Worm (Caenorhabditis elegans) whole organism, L1 larva: Measurements from ENCODE around the gene F54E7.9.

ENCODE experiments used
- C04F5.9 ChIP-seq: sonication (generic microtip); optimal IDR thresholded peaks from 2 replicates; lab custom pipeline; 2016; ENCODE audit warnings: missing genetic modification characterization, missing compliant biosample characterization
- C16A3.4 ChIP-seq: fragments of 150-350 bp; optimal IDR thresholded peaks from 2 replicates; lab custom pipeline; 2014; ENCODE audit warnings: missing biosample characterization, missing genetic modification characterization
- C34B4.2 ChIP-seq: sonication (generic microtip); optimal IDR thresholded peaks from 2 replicates; lab custom pipeline; 2017; ENCODE audit warnings: mild to moderate bottlenecking, missing genetic modification characterization, missing compliant biosample characterization
- F16B12.6 ChIP-seq: fragments of 150-350 bp; optimal IDR thresholded peaks from 2 replicates; lab custom pipeline; 2014; ENCODE audit warnings: missing biosample characterization, missing genetic modification characterization
- ama-1 ChIP-seq: fragments of 150-350 bp; optimal IDR thresholded peaks from 2 replicates; lab custom pipeline; 2014
- blmp-1 ChIP-seq: fragments of 150-350 bp; optimal IDR thresholded peaks from 2 replicates; lab custom pipeline; 2014; ENCODE audit warnings: missing biosample characterization, missing genetic modification characterization
- ceh-63 ChIP-seq: fragments of 200-800 bp; sonication (Bioruptor generic); optimal IDR thresholded peaks from 2 replicates; lab custom pipeline; 2018; ENCODE audit warnings: mild to moderate bottlenecking, missing genetic modification characterization, missing compliant biosample characterization
- ceh-8 ChIP-seq: fragments of 200-800 bp; sonication (Bioruptor generic); optimal IDR thresholded peaks from 2 replicates; lab custom pipeline; 2018; ENCODE audit warnings: mild to moderate bottlenecking, missing genetic modification characterization, moderate library complexity, missing compliant biosample characterization
- ceh-82 ChIP-seq, 3 experiments: fragments of 150-350 bp in 1 of 3; sonication (generic microtip) in 2 of 3; optimal IDR thresholded peaks; 2 replicates each; lab custom pipeline; 2014 to 2017; ENCODE audit warnings: missing biosample characterization in 3 of 3, missing genetic modification characterization in 3 of 3
- ceh-90 ChIP-seq: sonication (generic microtip); optimal IDR thresholded peaks from 2 replicates; lab custom pipeline; 2016; ENCODE audit warnings: missing genetic modification characterization, missing compliant biosample characterization
- efl-1 ChIP-seq, 4 experiments: fragments of 150-350 bp; optimal IDR thresholded peaks in 3 of 4; peaks in 1 of 4; 1 replicate in 1 of 4; 2 replicates in 3 of 4; lab custom pipeline; 2014; ENCODE audit warnings: missing biosample characterization in 2 of 4, missing genetic modification characterization in 2 of 4, missing genetic modification reagents in 2 of 4
- egl-13 ChIP-seq: sonication (generic microtip); optimal IDR thresholded peaks from 2 replicates; lab custom pipeline; 2016; ENCODE audit warnings: missing genotype, missing genetic modification reagents, missing genetic modification characterization, missing compliant biosample characterization
- egl-27 ChIP-seq, 2 experiments: fragments of 150-350 bp in 1 of 2; sonication (generic microtip); optimal IDR thresholded peaks; 3 replicates each; lab custom pipeline; 2017 to 2018; ENCODE audit warnings: missing biosample characterization in 2 of 2, missing genetic modification characterization in 2 of 2, missing genetic modification reagents in 2 of 2
- elt-2 ChIP-seq: sonication (generic microtip); optimal IDR thresholded peaks from 2 replicates; lab custom pipeline; 2016; ENCODE audit warnings: missing genetic modification characterization, mild to moderate bottlenecking, inconsistent platforms, missing compliant biosample characterization, missing genetic modification reagents
- ets-5 ChIP-seq: fragments of 200-800 bp; sonication (Bioruptor generic); IDR thresholded peaks from 2 replicates; pipeline ENCODE4 v1.3.6; 2022; ENCODE audit warnings: missing genetic modification characterization, missing compliant biosample characterization
- fkh-4 ChIP-seq: sonication (generic microtip); optimal IDR thresholded peaks from 2 replicates; lab custom pipeline; 2016; ENCODE audit warnings: missing compliant biosample characterization, missing genetic modification characterization, borderline replicate concordance
- hlh-17 ChIP-seq: fragments of 200-800 bp; sonication (Bioruptor generic); optimal IDR thresholded peaks from 2 replicates; lab custom pipeline; 2018; ENCODE audit warnings: missing genetic modification characterization, mild to moderate bottlenecking, missing compliant biosample characterization, moderate library complexity, borderline replicate concordance
- hlh-4 ChIP-seq: sonication (generic microtip); optimal IDR thresholded peaks from 2 replicates; lab custom pipeline; 2016; ENCODE audit warnings: mild to moderate bottlenecking, missing genetic modification characterization, missing compliant biosample characterization
- isw-1 ChIP-seq: fragments of 200-800 bp; sonication (Bioruptor generic); IDR thresholded peaks from 2 replicates; pipeline ENCODE4 v1.3.6; 2022; ENCODE audit warnings: missing genetic modification characterization, missing compliant biosample characterization
- lin-13 ChIP-seq: fragments of 150-350 bp; optimal IDR thresholded peaks from 2 replicates; lab custom pipeline; 2014; ENCODE audit warnings: missing biosample characterization, missing genetic modification reagents, missing genetic modification characterization
- lin-14 ChIP-seq: fragments of 200-800 bp; sonication (Bioruptor generic); optimal IDR thresholded peaks from 2 replicates; lab custom pipeline; 2018; ENCODE audit warnings: mild to moderate bottlenecking, missing genetic modification characterization, moderate library complexity, missing compliant biosample characterization
- lin-15B ChIP-seq: fragments of 150-350 bp; sonication (generic microtip); optimal IDR thresholded peaks from 3 replicates; lab custom pipeline; 2014; ENCODE audit warnings: missing biosample characterization, missing genetic modification characterization
- lin-39 ChIP-seq: fragments of 150-350 bp; optimal IDR thresholded peaks from 2 replicates; lab custom pipeline; 2014; ENCODE audit warnings: missing biosample characterization, missing genetic modification reagents, missing genetic modification characterization
- lsy-2 ChIP-seq, 2 experiments: fragments of 150-350 bp; optimal IDR thresholded peaks; 2 replicates each; lab custom pipeline; 2014; ENCODE audit warnings: missing biosample characterization in 2 of 2, missing genetic modification characterization in 2 of 2
- mab-9 ChIP-seq: fragments of 200-800 bp; sonication (Bioruptor generic); IDR thresholded peaks from 2 replicates; pipeline ENCODE4 v1.3.6; 2022; ENCODE audit warnings: missing genetic modification reagents, missing genetic modification characterization, missing compliant biosample characterization
- mef-2 ChIP-seq: fragments of 150-350 bp; optimal IDR thresholded peaks from 2 replicates; lab custom pipeline; 2014; ENCODE audit warnings: missing biosample characterization, missing genetic modification characterization
- nhr-12 ChIP-seq: sonication (generic microtip); optimal IDR thresholded peaks from 2 replicates; lab custom pipeline; 2017; ENCODE audit warnings: missing biosample characterization, missing genetic modification characterization
- nhr-19 ChIP-seq: fragments of 200-800 bp; sonication (Bioruptor generic); conservative IDR thresholded peaks from 2 replicates; pipeline ENCODE4 v1.3.6; 2022; ENCODE audit warnings: missing genetic modification characterization, missing compliant biosample characterization
- nhr-20 ChIP-seq: sonication (generic microtip); optimal IDR thresholded peaks from 2 replicates; lab custom pipeline; 2016; ENCODE audit warnings: mild to moderate bottlenecking, missing genetic modification characterization, missing compliant biosample characterization
- nhr-237 ChIP-seq: fragments of 150-350 bp; optimal IDR thresholded peaks from 2 replicates; lab custom pipeline; 2014; ENCODE audit warnings: missing biosample characterization, missing genetic modification characterization
- nhr-28 ChIP-seq: fragments of 150-350 bp; optimal IDR thresholded peaks from 2 replicates; lab custom pipeline; 2014; ENCODE audit warnings: missing biosample characterization, missing genetic modification characterization
- nhr-47 ChIP-seq: sonication (generic microtip); optimal IDR thresholded peaks from 2 replicates; lab custom pipeline; 2016; ENCODE audit warnings: mild to moderate bottlenecking, missing genetic modification characterization, moderate library complexity, missing compliant biosample characterization
- nhr-71 ChIP-seq: sonication (generic microtip); optimal IDR thresholded peaks from 2 replicates; lab custom pipeline; 2016; ENCODE audit warnings: mild to moderate bottlenecking, missing genetic modification characterization, moderate library complexity, missing compliant biosample characterization
- nhr-77 ChIP-seq: fragments of 150-350 bp; optimal IDR thresholded peaks from 2 replicates; lab custom pipeline; 2014; ENCODE audit warnings: missing biosample characterization, missing genetic modification characterization
- nhr-84 ChIP-seq: sonication (generic microtip); optimal IDR thresholded peaks from 2 replicates; lab custom pipeline; 2017; ENCODE audit warnings: missing biosample characterization, missing genetic modification characterization
- nhr-90 ChIP-seq: sonication (generic microtip); optimal IDR thresholded peaks from 2 replicates; lab custom pipeline; 2016; ENCODE audit warnings: mild to moderate bottlenecking, missing genetic modification characterization, missing compliant biosample characterization; ENCODE audit not compliant: poor library complexity
- pag-3 ChIP-seq: sonication (generic microtip); optimal IDR thresholded peaks from 2 replicates; lab custom pipeline; 2017; ENCODE audit warnings: missing genetic modification characterization, mild to moderate bottlenecking, missing compliant biosample characterization, antibody characterized with exemption, borderline replicate concordance; ENCODE audit not compliant: insufficient read depth
- pax-3 ChIP-seq: fragments of 200-800 bp; sonication (Bioruptor generic); optimal IDR thresholded peaks from 2 replicates; lab custom pipeline; 2018; ENCODE audit warnings: mild to moderate bottlenecking, missing genetic modification characterization, moderate library complexity, missing compliant biosample characterization
- rnt-1 ChIP-seq: sonication (generic microtip); optimal IDR thresholded peaks from 2 replicates; lab custom pipeline; 2016; ENCODE audit warnings: mild to moderate bottlenecking, missing genetic modification characterization, moderate library complexity, missing compliant biosample characterization
- snpc-4 ChIP-seq: fragments of 150-350 bp; optimal IDR thresholded peaks from 2 replicates; lab custom pipeline; 2014; ENCODE audit warnings: missing biosample characterization, missing genetic modification characterization
- snu-23 ChIP-seq: sonication (generic microtip); optimal IDR thresholded peaks from 2 replicates; lab custom pipeline; 2016; ENCODE audit warnings: missing genetic modification characterization, missing compliant biosample characterization
- sptf-1 ChIP-seq: fragments of 150-350 bp; optimal IDR thresholded peaks from 2 replicates; lab custom pipeline; 2014; ENCODE audit warnings: missing biosample characterization, missing genetic modification characterization
- sup-37 ChIP-seq: fragments of 200-800 bp; sonication (Bioruptor generic); optimal IDR thresholded peaks from 2 replicates; lab custom pipeline; 2018; ENCODE audit warnings: mild to moderate bottlenecking, missing genetic modification characterization, missing compliant biosample characterization
- swsn-7 ChIP-seq: sonication (generic microtip); optimal IDR thresholded peaks from 2 replicates; lab custom pipeline; 2016; ENCODE audit warnings: missing genetic modification characterization, missing compliant biosample characterization
- tbx-2 ChIP-seq: sonication (generic microtip); optimal IDR thresholded peaks from 2 replicates; lab custom pipeline; 2016; ENCODE audit warnings: missing genetic modification characterization, missing compliant biosample characterization
- tlp-1 ChIP-seq: fragments of 150-350 bp; optimal IDR thresholded peaks from 2 replicates; lab custom pipeline; 2014; ENCODE audit warnings: missing biosample characterization, missing genetic modification characterization
- unc-30 ChIP-seq: sonication (generic microtip); optimal IDR thresholded peaks from 2 replicates; lab custom pipeline; 2017; ENCODE audit warnings: missing biosample characterization, missing genetic modification characterization
- unc-86 ChIP-seq: sonication (generic microtip); optimal IDR thresholded peaks from 2 replicates; lab custom pipeline; 2016; ENCODE audit warnings: missing genetic modification characterization, missing compliant biosample characterization
- vab-15 ChIP-seq: sonication (generic microtip); optimal IDR thresholded peaks from 2 replicates; lab custom pipeline; 2017; ENCODE audit warnings: missing genotype, mild to moderate bottlenecking, missing genetic modification characterization, missing compliant biosample characterization
- xbp-1 ChIP-seq: sonication (generic microtip); optimal IDR thresholded peaks from 2 replicates; lab custom pipeline; 2016; ENCODE audit warnings: missing genetic modification characterization, missing compliant biosample characterization
- zag-1 ChIP-seq: fragments of 150-350 bp; optimal IDR thresholded peaks from 2 replicates; lab custom pipeline; 2014; ENCODE audit warnings: missing biosample characterization, missing genetic modification characterization
- ztf-11 ChIP-seq, 2 experiments: sonication (generic microtip); optimal IDR thresholded peaks; 2 replicates each; lab custom pipeline; 2016 to 2017; ENCODE audit warnings: missing genetic modification characterization in 2 of 2, missing biosample characterization in 1 of 2, missing compliant biosample characterization in 1 of 2

The F54E7.9 gene

ce11 chrIII:5692690-5693089, 15.0 kb upstream of the F54E7.9 start, which contains the start of the genes abi-1 and arle-14 (continued):
- TF ChIP-seq nhr-90 (tag; lab: Kevin White, UChicago) (peak; percentile 10), swsn-7 (tag; lab: Kevin White, UChicago) (peak; percentile 29), nhr-28 (tag; lab: Kevin White, UChicago) (no peak), fkh-4 (tag; lab: Kevin White, UChicago) (no peak), ama-1 (lab: Kevin White, UChicago) (no peak), nhr-237 (tag; lab: Kevin White, UChicago) (no peak), efl-1 (optimal IDR thresholded peaks at IDR 0.05; lab: Kevin White, UChicago) (peak; percentile 8 to 32), efl-1 (GFP tag; optimal IDR thresholded peaks at IDR 0.05 in 1 of 2; lab: Kevin White, UChicago) (peak; percentile 3 to 83), tbx-2 (tag; lab: Kevin White, UChicago) (peak; percentile 2), nhr-84 (tag; lab: Kevin White, UChicago) (no peak), egl-27 (tag; optimal IDR thresholded peaks at IDR 0.05; lab: Kevin White, UChicago) (no peak), pax-3 (no peak), nhr-71 (peak; percentile 42), mab-9 (no peak), lin-39 (tag; lab: Kevin White, UChicago) (no peak), nhr-12 (tag; lab: Kevin White, UChicago) (no peak), ceh-82 (tag; optimal IDR thresholded peaks at IDR 0.05; lab: Kevin White, UChicago) (no peak), sptf-1 (tag; lab: Kevin White, UChicago) (no peak), tlp-1 (tag; lab: Kevin White, UChicago) (no peak), lsy-2 (tag; optimal IDR thresholded peaks at IDR 0.05; lab: Kevin White, UChicago) (peak; percentile 3 to 30), C34B4.2 (tag; lab: Kevin White, UChicago) (no peak), ceh-90 (tag; lab: Kevin White, UChicago) (no peak), rnt-1 (tag; lab: Kevin White, UChicago) (no peak), zag-1 (no peak), nhr-47 (tag; lab: Kevin White, UChicago) (peak; percentile 21), vab-15 (tag; lab: Kevin White, UChicago) (no peak), egl-13 (no peak), pag-3 (tag; lab: Kevin White, UChicago) (no peak), unc-30 (no peak), hlh-17 (GFP tag; lab: Kevin White, UChicago) (no peak), ets-5 (GFP tag; lab: Robert Waterston, UW) (no peak), mef-2 (tag; lab: Kevin White, UChicago) (no peak), hlh-4 (no peak), C16A3.4 (tag; lab: Kevin White, UChicago) (no peak), lin-15B (tag; lab: Kevin White, UChicago) (no peak), snpc-4 (no peak), lin-14 (no peak), snu-23 (GFP tag; lab: Kevin White, UChicago) (peak; percentile 24)

ce11 chrIII:5691826-5692225, 14.1 kb upstream of the F54E7.9 start:
- TF ChIP-seq F16B12.6 (tag; lab: Kevin White, UChicago) (no peak), sup-37 (GFP tag; lab: Kevin White, UChicago) (no peak), elt-2 (tag; lab: Kevin White, UChicago) (no peak), C04F5.9 (tag; lab: Kevin White, UChicago) (no peak), ceh-63 (no peak), isw-1 (no peak), blmp-1 (no peak), fkh-4 (tag; lab: Kevin White, UChicago) (no peak), unc-86 (no peak), ama-1 (lab: Kevin White, UChicago) (no peak), nhr-90 (tag; lab: Kevin White, UChicago) (no peak), nhr-28 (tag; lab: Kevin White, UChicago) (no peak), nhr-19 (GFP tag; lab: Robert Waterston, UW) (no peak), ceh-8 (GFP tag; lab: Kevin White, UChicago) (no peak), nhr-77 (tag; lab: Kevin White, UChicago) (no peak), lin-13 (GFP tag; lab: Kevin White, UChicago) (no peak), xbp-1 (tag; lab: Kevin White, UChicago) (no peak), efl-1 (optimal IDR thresholded peaks at IDR 0.05; lab: Kevin White, UChicago) (no peak), efl-1 (GFP tag; optimal IDR thresholded peaks at IDR 0.05 in 1 of 2; lab: Kevin White, UChicago) (no peak), ztf-11 (tag; optimal IDR thresholded peaks at IDR 0.05; lab: Kevin White, UChicago) (no peak), nhr-20 (tag; lab: Kevin White, UChicago) (no peak)
